Worm (Caenorhabditis elegans) whole organism, L2 larva: ENCODE measurements around the gene cyn-13.

Source experiments
- F13H6.1 ChIP-seq: sonication (generic microtip); optimal IDR thresholded peaks from 2 replicates; lab custom pipeline; 2016; ENCODE audit warnings: missing genetic modification characterization, missing compliant biosample characterization
- aly-2 ChIP-seq: fragments of 150-350 bp; optimal IDR thresholded peaks from 2 replicates; lab custom pipeline; 2014; ENCODE audit warnings: missing biosample characterization, missing genetic modification characterization
- dmd-4 ChIP-seq: sonication (generic microtip); optimal IDR thresholded peaks from 2 replicates; lab custom pipeline; 2017; ENCODE audit warnings: missing biosample characterization, missing genetic modification characterization
- egl-27 ChIP-seq: sonication (generic microtip); optimal IDR thresholded peaks from 3 replicates; lab custom pipeline; 2017; ENCODE audit warnings: missing biosample characterization, missing genetic modification reagents, missing genetic modification characterization
- elt-1 ChIP-seq: fragments of 150-350 bp; optimal IDR thresholded peaks from 2 replicates; lab custom pipeline; 2014; ENCODE audit warnings: missing biosample characterization, missing genetic modification characterization
- mdl-1 ChIP-seq, 2 experiments: fragments of 150-350 bp in 1 of 2; sonication (generic microtip) in 1 of 2; optimal IDR thresholded peaks; 2 replicates each; lab custom pipeline; 2017; ENCODE audit warnings: missing biosample characterization in 2 of 2, missing genetic modification characterization in 2 of 2
- nhr-11 ChIP-seq: fragments of 150-350 bp; optimal IDR thresholded peaks from 2 replicates; lab custom pipeline; 2014; ENCODE audit warnings: missing biosample characterization, missing genetic modification characterization
- skn-1 ChIP-seq: sonication (generic microtip); optimal IDR thresholded peaks from 2 replicates; lab custom pipeline; 2017; ENCODE audit warnings: missing biosample characterization, missing genetic modification characterization
- snpc-4 ChIP-seq: fragments of 150-350 bp; optimal IDR thresholded peaks from 2 replicates; lab custom pipeline; 2014; ENCODE audit warnings: missing biosample characterization, missing genetic modification characterization
- unc-62 ChIP-seq: fragments of 150-350 bp; optimal IDR thresholded peaks from 2 replicates; lab custom pipeline; 2014; ENCODE audit warnings: missing biosample characterization, missing genetic modification reagents, missing genetic modification characterization

- TF ChIP-seq unc-62 (GFP tag; lab: Kevin White, UChicago) (no peak), elt-1 (tag; lab: Kevin White, UChicago) (no peak), dmd-4 (no peak), nhr-11 (tag; lab: Kevin White, UChicago) (no peak), snpc-4 (tag; lab: Kevin White, UChicago) (no peak), aly-2 (tag; lab: Kevin White, UChicago) (no peak), skn-1 (tag; lab: Kevin White, UChicago) (no peak), mdl-1 (tag; optimal IDR thresholded peaks at IDR 0.05; lab: Kevin White, UChicago) (no peak), egl-27 (tag; lab: Kevin White, UChicago) (no peak), F13H6.1 (no peak)
These were observed 14.7 kb upstream of the cyn-13 start, which contains the start of the genes Y116A8C.37 and Y116A8C.38 for ce11 chrIV:17131035-17131595.
